Fruit fly (Drosophila melanogaster) whole organism, prepupa: ENCODE measurements around the gene CG7914.
A peak's percentile ranks its signal among the peaks of the same experiment; 100 is the strongest.

Experiments used
- CG11294 ChIP-seq: fragments of 200-800 bp; sonication (Bioruptor generic); IDR thresholded peaks from 2 replicates; pipeline ENCODE4 v1.3.6; 2022; ENCODE audit warnings: missing biosample characterization, missing genetic modification characterization
- CG11902 ChIP-seq: fragments of 200-800 bp; sonication (Bioruptor generic); optimal IDR thresholded peaks from 3 replicates; lab custom pipeline; 2016; ENCODE audit warnings: missing biosample characterization, missing genetic modification characterization
- CG15336 ChIP-seq: fragments of 200-800 bp; sonication (Bioruptor generic); IDR thresholded peaks from 2 replicates; pipeline ENCODE4 v1.3.6; 2022; ENCODE audit warnings: missing biosample characterization, missing genetic modification characterization
- CG1621 ChIP-seq: fragments of 200-800 bp; sonication (Bioruptor generic); optimal IDR thresholded peaks from 3 replicates; lab custom pipeline; 2018; ENCODE audit warnings: missing biosample characterization, mild to moderate bottlenecking, missing genetic modification characterization
- CG3032 ChIP-seq: fragments of 200-800 bp; optimal IDR thresholded peaks from 2 replicates; lab custom pipeline; 2019; ENCODE audit warnings: missing biosample characterization, mild to moderate bottlenecking, missing genetic modification characterization, moderate library complexity
- CG3919 ChIP-seq: fragments of 200-800 bp; sonication (Bioruptor generic); optimal IDR thresholded peaks from 3 replicates; lab custom pipeline; 2016; ENCODE audit warnings: missing biosample characterization, missing genetic modification characterization
- CG6163 ChIP-seq: fragments of 200-800 bp; sonication (Bioruptor generic); IDR thresholded peaks from 3 replicates; pipeline ENCODE4 v1.3.6; 2022; ENCODE audit warnings: missing biosample characterization, missing genetic modification characterization
- CG6276 ChIP-seq: fragments of 200-800 bp; sonication (Bioruptor generic); optimal IDR thresholded peaks from 2 replicates; lab custom pipeline; 2017; ENCODE audit warnings: missing biosample characterization, mild to moderate bottlenecking, missing genetic modification characterization
- CG7368 ChIP-seq: fragments of 200-800 bp; sonication (Bioruptor generic); optimal IDR thresholded peaks from 3 replicates; lab custom pipeline; 2016; ENCODE audit warnings: missing biosample characterization, missing genetic modification characterization
- CG8119 ChIP-seq: fragments of 200-800 bp; sonication (Bioruptor generic); IDR thresholded peaks from 3 replicates; pipeline ENCODE4 v1.3.6; 2022; ENCODE audit warnings: missing biosample characterization, missing genetic modification characterization
- CG9139 ChIP-seq: fragments of 200-800 bp; sonication (Bioruptor generic); optimal IDR thresholded peaks from 3 replicates; lab custom pipeline; 2017; ENCODE audit warnings: missing biosample characterization, mild to moderate bottlenecking, missing genetic modification characterization
- Eip75B ChIP-seq: fragments of 200-800 bp; sonication (Bioruptor generic); optimal IDR thresholded peaks from 3 replicates; lab custom pipeline; 2016; ENCODE audit warnings: missing biosample characterization, missing genetic modification characterization
- Eip78C ChIP-seq: fragments of 200-800 bp; sonication (Bioruptor generic); peaks from one replicate; lab custom pipeline; 2016; ENCODE audit warnings: missing biosample characterization, missing genetic modification characterization
- Eip93F ChIP-seq: fragments of 200-800 bp; sonication (Bioruptor generic); optimal IDR thresholded peaks from 2 replicates; lab custom pipeline; 2016; ENCODE audit warnings: missing biosample characterization, mild to moderate bottlenecking, missing genetic modification characterization
- Sox14 ChIP-seq: fragments of 200-800 bp; sonication (Bioruptor generic); optimal IDR thresholded peaks from 3 replicates; lab custom pipeline; 2016; ENCODE audit warnings: missing biosample characterization, missing genetic modification characterization
- Sox15 ChIP-seq: fragments of 200-800 bp; sonication (Bioruptor generic); optimal IDR thresholded peaks from 3 replicates; lab custom pipeline; 2016; ENCODE audit warnings: missing biosample characterization, missing genetic modification characterization
- achi ChIP-seq: fragments of 200-800 bp; sonication (Bioruptor generic); optimal IDR thresholded peaks from 3 replicates; lab custom pipeline; 2016; ENCODE audit warnings: missing biosample characterization, missing genetic modification characterization
- acj6 ChIP-seq: fragments of 200-800 bp; sonication (Bioruptor generic); optimal IDR thresholded peaks from 3 replicates; lab custom pipeline; 2016; ENCODE audit warnings: missing biosample characterization, missing genetic modification characterization
- dac ChIP-seq: fragments of 200-800 bp; sonication (Bioruptor generic); optimal IDR thresholded peaks from 2 replicates; lab custom pipeline; 2017; ENCODE audit warnings: missing biosample characterization, mild to moderate bottlenecking, missing genetic modification characterization
- dsx ChIP-seq: fragments of 200-800 bp; optimal IDR thresholded peaks from 3 replicates; lab custom pipeline; 2019; ENCODE audit warnings: missing biosample characterization, mild to moderate bottlenecking, missing genetic modification characterization, moderate library complexity; ENCODE audit not compliant: poor library complexity, severe bottlenecking
- lz ChIP-seq: fragments of 200-800 bp; sonication (Bioruptor generic); optimal IDR thresholded peaks from 3 replicates; lab custom pipeline; 2016; ENCODE audit warnings: missing biosample characterization, missing genetic modification characterization
- ss ChIP-seq, 2 experiments: fragments of 200-800 bp; sonication (Bioruptor generic); optimal IDR thresholded peaks; 2 replicates in 1 of 2; 3 replicates in 1 of 2; lab custom pipeline; 2017 to 2018; ENCODE audit warnings: mild to moderate bottlenecking in 2 of 2, missing biosample characterization in 2 of 2, missing genetic modification characterization in 2 of 2, moderate library complexity in 1 of 2
- svp ChIP-seq: fragments of 200-800 bp; sonication (Bioruptor generic); peaks from one replicate; lab custom pipeline; 2016; ENCODE audit warnings: missing biosample characterization, missing genetic modification characterization
- vri ChIP-seq: fragments of 200-800 bp; sonication (Bioruptor generic); optimal IDR thresholded peaks from 3 replicates; lab custom pipeline; 2016; ENCODE audit warnings: missing biosample characterization, mild to moderate bottlenecking, missing genetic modification characterization

Gene CG7914

DNA sequence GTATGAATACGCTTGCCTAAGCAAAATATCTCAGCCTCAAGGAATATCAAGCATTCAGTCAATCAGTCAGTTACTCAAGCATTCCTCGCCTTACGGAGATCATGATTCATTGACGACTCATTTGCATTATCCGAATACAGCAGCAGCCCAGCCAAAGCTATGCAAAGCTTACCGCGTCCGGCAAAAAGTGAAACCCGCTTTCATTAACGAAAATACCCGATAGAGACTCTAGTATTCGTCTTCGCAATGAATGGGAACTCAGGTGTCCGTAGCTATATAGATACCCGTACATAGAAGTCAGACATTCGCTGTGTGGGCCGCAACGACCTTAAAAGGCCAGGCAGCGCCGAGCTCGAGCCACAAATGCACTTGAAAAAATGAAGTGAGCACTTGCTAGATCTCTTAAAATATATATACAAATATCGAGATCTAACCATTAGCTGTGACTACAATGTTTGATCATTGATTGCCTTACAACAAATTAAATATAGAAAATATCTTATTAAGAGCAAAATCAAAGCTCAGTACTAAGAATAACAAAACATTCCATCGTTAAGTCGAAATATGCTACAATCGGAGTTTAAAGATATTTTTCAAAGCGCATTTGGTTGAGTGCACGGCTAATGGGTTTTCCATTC lies 48.3 kb downstream of the CG7914 start (continued):
- TF ChIP-seq CG15336 (GFP tag; lab: Robert Waterston, UW) (peak; percentile 72), CG11294 (GFP tag; lab: Robert Waterston, UW) (no peak), Eip78C (GFP tag; lab: Kevin White, UChicago) (peak; percentile 86), Sox15 (GFP tag; lab: Kevin White, UChicago) (no peak), dac (peak; percentile 65), achi (GFP tag; lab: Kevin White, UChicago) (peak; percentile 67), vri (no peak), CG3032 (tag; lab: Kevin White, UChicago) (peak; percentile 65), CG11902 (GFP tag; lab: Kevin White, UChicago) (peak; percentile 4), lz (GFP tag; lab: Kevin White, UChicago) (peak; percentile 22), svp (GFP tag; lab: Kevin White, UChicago) (peak; percentile 71), CG9139 (no peak), ss (GFP tag; optimal IDR thresholded peaks at IDR 0.05; lab: Kevin White, UChicago) (peak; percentile 47 to 50), acj6 (peak; percentile 69), CG8119 (GFP tag; lab: Robert Waterston, UW) (peak; percentile 75), CG6276 (GFP tag; lab: Kevin White, UChicago) (peak; percentile 62), CG1621 (tag; lab: Kevin White, UChicago) (peak; percentile 44), Sox14 (GFP tag; lab: Kevin White, UChicago) (peak; percentile 51), dsx (GFP tag; lab: Kevin White, UChicago) (peak; percentile 47), CG6163 (GFP tag; lab: Robert Waterston, UW) (peak; percentile 40; the same call in 1 of the 3 replicates), Eip93F (GFP tag; lab: Kevin White, UChicago) (no peak), CG3919 (GFP tag; lab: Kevin White, UChicago) (peak; percentile 67), Eip75B (GFP tag; lab: Kevin White, UChicago) (peak; percentile 62), CG7368 (peak; percentile 16)
